Worm (Caenorhabditis elegans): ENCODE measurements around the gene lipl-5.

- TF ChIP-seq tbx-2 (tag; optimal IDR thresholded peaks at IDR 0.05) (no peak), ceh-28 (tag; optimal IDR thresholded peaks at IDR 0.05) (no peak), nhr-28 (tag; optimal IDR thresholded peaks at IDR 0.05) (no peak), skn-1 (tag; optimal IDR thresholded peaks at IDR 0.05) (no peak), ceh-82 (tag; optimal IDR thresholded peaks at IDR 0.05) (no peak), ztf-11 (tag; optimal IDR thresholded peaks at IDR 0.05) (no peak), lin-39 (tag; optimal IDR thresholded peaks at IDR 0.05) (no peak), ama-1 (optimal IDR thresholded peaks at IDR 0.05) (no peak), aly-2 (tag; optimal IDR thresholded peaks at IDR 0.05) (no peak), elt-2 (tag; optimal IDR thresholded peaks at IDR 0.05) (no peak), mdl-1 (tag; optimal IDR thresholded peaks at IDR 0.05) (no peak), unc-39 (tag; optimal IDR thresholded peaks at IDR 0.05) (no peak)
Observed at ce11 chrV:404210-404669, 18.7 kb downstream of the lipl-5 start, which contains the start of gene nhr-252.

Data from whole organism, L3 larva.